Worm (Caenorhabditis elegans): Measurements from ENCODE around the gene chpf-1.

DNA sequence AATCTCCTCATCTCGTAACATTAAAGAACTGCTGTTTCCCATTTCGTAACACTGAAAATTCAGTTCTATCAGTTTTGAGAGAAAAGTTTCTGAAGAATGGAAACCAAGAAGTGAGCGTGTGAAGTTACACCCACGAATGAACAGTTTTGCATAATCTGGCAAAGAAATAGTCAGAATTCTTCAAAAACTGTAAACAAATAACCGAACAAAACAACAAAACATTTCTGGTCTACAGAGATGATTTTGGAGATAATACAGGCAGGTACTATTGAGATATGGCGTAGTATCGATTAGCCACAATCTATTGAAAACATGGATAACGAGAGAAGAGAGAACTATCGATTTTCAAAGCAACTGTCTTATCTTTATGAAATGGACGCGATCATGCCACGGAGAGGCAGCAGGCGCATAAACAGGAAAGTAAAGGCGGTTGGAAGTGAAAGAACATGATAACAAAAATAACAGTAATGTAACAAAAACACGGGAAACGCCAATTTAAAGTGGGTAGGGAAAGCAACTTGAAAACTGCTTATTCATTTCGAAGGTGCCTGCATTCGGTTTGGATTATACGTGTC lies at the start of gene chpf-1:
- no peak for TF ChIP-seq him-1 (tag; optimal IDR thresholded peaks at IDR 0.05)
- TF ChIP-seq W03F9.2 (tag; optimal IDR thresholded peaks at IDR 0.05) = no peak
- TF ChIP-seq dao-5 (tag; optimal IDR thresholded peaks at IDR 0.05) = no peak
